Worm (Caenorhabditis elegans) whole organism, L2 larva: ENCODE results near the gene B0001.7.

Source experiments
- mdl-1 ChIP-seq, 2 experiments: fragments of 150-350 bp in 1 of 2; sonication (generic microtip) in 1 of 2; optimal IDR thresholded peaks; 2 replicates each; lab custom pipeline; 2017; ENCODE audit warnings: missing biosample characterization in 2 of 2, missing genetic modification characterization in 2 of 2
- skn-1 ChIP-seq: sonication (generic microtip); optimal IDR thresholded peaks from 2 replicates; lab custom pipeline; 2017; ENCODE audit warnings: missing biosample characterization, missing genetic modification characterization

ce11 chrIV:12165432-12166078, 11.5 kb upstream of the B0001.7 start:
- TF ChIP-seq skn-1 (tag; lab: Kevin White, UChicago) (no peak), mdl-1 (tag; optimal IDR thresholded peaks at IDR 0.05; lab: Kevin White, UChicago) (no peak)
